Worm (Caenorhabditis elegans) whole organism, L4 larva: ENCODE measurements around the gene hpo-7.

Experiments
- F49E8.2 ChIP-seq: sonication (generic microtip); optimal IDR thresholded peaks from 2 replicates; lab custom pipeline; 2016; ENCODE audit warnings: missing compliant biosample characterization, mild to moderate bottlenecking, missing genetic modification characterization, borderline replicate concordance
- T20F7.1 ChIP-seq: fragments of 200-800 bp; sonication (Bioruptor generic); optimal IDR thresholded peaks from 2 replicates; lab custom pipeline; 2018; ENCODE audit warnings: mild to moderate bottlenecking, missing genetic modification characterization, missing compliant biosample characterization
- aly-2 ChIP-seq: sonication (generic microtip); optimal IDR thresholded peaks from 2 replicates; lab custom pipeline; 2018; ENCODE audit warnings: missing biosample characterization, missing genetic modification characterization
- ceh-32 ChIP-seq: sonication (generic microtip); optimal IDR thresholded peaks from 2 replicates; lab custom pipeline; 2016; ENCODE audit warnings: mild to moderate bottlenecking, missing genetic modification characterization, missing compliant biosample characterization; ENCODE audit not compliant: poor library complexity
- dmd-9 ChIP-seq: fragments of 200-800 bp; sonication (Bioruptor generic); IDR thresholded peaks from 2 replicates; pipeline ENCODE4 v1.3.6; 2022; ENCODE audit warnings: missing genetic modification reagents, missing genetic modification characterization, missing compliant biosample characterization
- egl-27 ChIP-seq: sonication (generic microtip); optimal IDR thresholded peaks from 3 replicates; lab custom pipeline; 2017; ENCODE audit warnings: missing biosample characterization, missing genetic modification reagents, missing genetic modification characterization
- hlh-11 ChIP-seq: fragments of 200-800 bp; sonication (Bioruptor generic); optimal IDR thresholded peaks from 2 replicates; lab custom pipeline; 2018; ENCODE audit warnings: mild to moderate bottlenecking, missing genetic modification characterization, missing compliant biosample characterization
- hlh-30 ChIP-seq: sonication (generic microtip); optimal IDR thresholded peaks from 2 replicates; lab custom pipeline; 2017; ENCODE audit warnings: antibody characterized with exemption, mild to moderate bottlenecking, missing genetic modification characterization, missing compliant biosample characterization; ENCODE audit not compliant: insufficient read depth
- nhr-11 ChIP-seq: fragments of 150-350 bp; optimal IDR thresholded peaks from 2 replicates; lab custom pipeline; 2014; ENCODE audit warnings: missing biosample characterization, missing genetic modification characterization
- php-3 ChIP-seq: fragments of 200-800 bp; sonication (Bioruptor generic); IDR thresholded peaks from 2 replicates; pipeline ENCODE4 v1.3.6; 2022; ENCODE audit warnings: missing genetic modification reagents, missing genetic modification characterization, missing compliant biosample characterization
- ztf-11 ChIP-seq: fragments of 150-350 bp; optimal IDR thresholded peaks from 2 replicates; lab custom pipeline; 2014; ENCODE audit warnings: missing biosample characterization, missing genetic modification characterization

ce11 chrII:2168374-2168773 is 32.9 kb upstream of the hpo-7 start, which contains the start of gene fbxb-38:
- TF ChIP-seq ceh-32 (tag; lab: Kevin White, UChicago) (no peak), F49E8.2 (tag; lab: Kevin White, UChicago) (no peak), hlh-11 (tag; lab: Kevin White, UChicago) (no peak), nhr-11 (no peak), php-3 (GFP tag; lab: Robert Waterston, UW) (no peak), T20F7.1 (GFP tag; lab: Kevin White, UChicago) (no peak), ztf-11 (tag; lab: Kevin White, UChicago) (no peak), dmd-9 (no peak), aly-2 (no peak), hlh-30 (tag; lab: Kevin White, UChicago) (no peak), egl-27 (tag; lab: Kevin White, UChicago) (no peak)
